Fruit fly (Drosophila melanogaster): ENCODE data around the gene CG31342.

DNA sequence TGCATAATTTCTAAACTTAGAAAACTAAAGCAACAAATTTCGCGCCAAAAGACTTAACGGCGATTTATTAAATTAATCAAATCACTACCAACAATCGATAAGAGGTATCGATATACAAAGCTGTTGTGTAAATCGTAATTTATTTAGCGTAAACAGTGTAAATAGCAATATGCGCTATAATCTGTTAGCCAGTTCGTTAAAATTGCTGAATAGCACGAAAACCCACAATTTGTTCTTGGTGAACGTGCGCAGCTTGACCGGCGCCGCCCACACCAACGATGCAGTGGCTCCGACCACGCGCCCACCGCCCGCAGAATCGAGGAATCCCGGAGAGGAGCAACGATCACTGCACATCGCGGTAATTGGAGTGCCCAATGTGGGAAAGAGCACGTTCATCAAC, 9.7 kb downstream of the CG31342 start, which contains the start of gene CG7488:
- TF ChIP-seq Chrac-16 (GFP tag; optimal IDR thresholded peaks at IDR 0.05) (no peak), Med (GFP tag) (peak; percentile 57), Six4 (GFP tag; optimal IDR thresholded peaks at IDR 0.05) (no peak), CG6854 (GFP tag; optimal IDR thresholded peaks at IDR 0.05) (no peak), ase (GFP tag; IDR thresholded peaks at IDR 0.05) (0 out of 3 replicates have a peak, but pooled peaks have one; percentile 19), CG33213 (GFP tag; optimal IDR thresholded peaks at IDR 0.05) (no peak), Rfx (GFP tag; IDR thresholded peaks at IDR 0.05) (no peak), CG12659 (GFP tag; optimal IDR thresholded peaks at IDR 0.05) (peak; percentile 17), CG3281 (GFP tag; optimal IDR thresholded peaks at IDR 0.05) (no peak)
